Worm (Caenorhabditis elegans): Measurements from ENCODE around the gene F58A4.6.

DNA sequence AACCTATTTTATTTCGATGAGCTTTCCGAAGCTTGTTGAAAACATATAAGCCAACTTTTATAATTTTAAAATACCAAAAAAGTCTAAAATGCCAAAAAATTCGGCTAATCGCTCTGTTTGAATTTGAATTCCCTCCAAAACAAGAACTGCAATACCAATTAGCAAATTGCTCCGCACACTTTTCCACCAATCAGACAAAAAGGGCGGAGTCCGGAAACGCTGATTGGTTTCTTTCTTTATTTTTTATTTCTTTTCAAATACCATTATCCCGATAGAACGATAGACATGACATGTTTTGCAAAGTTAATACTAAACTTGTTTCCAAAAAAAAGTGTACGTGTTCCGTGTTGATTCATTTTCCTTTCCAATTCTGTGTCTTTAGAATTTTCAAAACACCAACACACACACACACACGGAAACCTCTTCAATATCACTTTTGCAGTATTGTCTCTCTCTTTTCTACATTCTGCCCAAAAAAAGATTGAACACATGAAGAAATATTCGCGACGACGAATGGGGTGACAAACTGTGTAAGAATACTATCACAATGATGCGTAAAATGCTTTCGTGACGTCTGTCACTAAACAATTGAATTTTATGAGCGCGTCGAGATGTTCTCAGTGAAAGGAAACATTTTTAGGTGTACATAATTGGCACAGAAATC, 3.4 kb downstream of the F58A4.6 start:
- TF ChIP-seq dpff-1 (tag; optimal IDR thresholded peaks at IDR 0.05) (no peak), ceh-91 (GFP tag; IDR thresholded peaks at IDR 0.05) (no peak), let-526 (GFP tag; IDR thresholded peaks at IDR 0.05) (no peak), rpc-1 (optimal IDR thresholded peaks at IDR 0.05) (no peak), rpc-1 (tag; optimal IDR thresholded peaks at IDR 0.05) (no peak), Y79H2A.3 (GFP tag; conservative IDR thresholded peaks at IDR 0.05) (no peak), F49E8.2 (tag; optimal IDR thresholded peaks at IDR 0.05; ENCODE audit: insufficient read depth) (no peak), T07F8.4 (tag; optimal IDR thresholded peaks at IDR 0.05) (no peak)

Data from whole organism, young adult.